Fruit fly (Drosophila melanogaster) whole organism, embryonic: ENCODE results near the gene CG11052.
A peak's percentile ranks its signal among the peaks of the same experiment; 100 is the strongest.

ENCODE experiments used
- ATbp ChIP-seq: fragments of 200-800 bp; sonication (Bioruptor generic); optimal IDR thresholded peaks from 2 replicates; lab custom pipeline; 2017; ENCODE audit warnings: missing biosample characterization, mild to moderate bottlenecking, missing genetic modification characterization, missing genetic modification reagents
- Asciz ChIP-seq: fragments of 200-800 bp; sonication (Bioruptor generic); optimal IDR thresholded peaks from 2 replicates; lab custom pipeline; 2017; ENCODE audit warnings: missing biosample characterization, mild to moderate bottlenecking, missing genetic modification characterization, missing genetic modification reagents
- Atf6 ChIP-seq: fragments of 200-800 bp; sonication (Bioruptor generic); IDR thresholded peaks from 2 replicates; pipeline ENCODE4 v1.3.6; 2022; ENCODE audit warnings: missing biosample characterization, missing genetic modification characterization
- C15 ChIP-seq: fragments of 200-800 bp; sonication (Bioruptor generic); IDR thresholded peaks from 3 replicates; pipeline ENCODE4 v1.3.6; 2022; ENCODE audit warnings: missing biosample characterization, missing genetic modification characterization
- CG11093 ChIP-seq: fragments of 200-800 bp; sonication (Bioruptor generic); IDR thresholded peaks from 3 replicates; pipeline ENCODE4 v1.3.6; 2022; ENCODE audit warnings: missing biosample characterization, missing genetic modification characterization
- CG11723 ChIP-seq: fragments of 200-800 bp; sonication (Bioruptor generic); optimal IDR thresholded peaks from 2 replicates; lab custom pipeline; 2017; ENCODE audit warnings: missing biosample characterization, mild to moderate bottlenecking, missing genetic modification characterization
- CG12104 ChIP-seq: fragments of 200-800 bp; sonication (Bioruptor generic); optimal IDR thresholded peaks from 3 replicates; lab custom pipeline; 2016; ENCODE audit warnings: missing biosample characterization, missing genetic modification characterization
- CG13123 ChIP-seq: fragments of 200-800 bp; sonication (Bioruptor generic); optimal IDR thresholded peaks from 2 replicates; lab custom pipeline; 2016; ENCODE audit warnings: missing biosample characterization, missing genetic modification characterization
- CG15479 ChIP-seq: fragments of 200-800 bp; sonication (Bioruptor generic); optimal IDR thresholded peaks from 3 replicates; lab custom pipeline; 2019; ENCODE audit warnings: missing biosample characterization, mild to moderate bottlenecking, missing genetic modification characterization, moderate library complexity
- CG15696 ChIP-seq: fragments of 200-800 bp; sonication (Bioruptor generic); optimal IDR thresholded peaks from 2 replicates; lab custom pipeline; 2019; ENCODE audit warnings: missing biosample characterization, mild to moderate bottlenecking, missing genetic modification characterization, moderate library complexity
- CG17359 ChIP-seq: fragments of 200-800 bp; sonication (Bioruptor generic); optimal IDR thresholded peaks from 3 replicates; lab custom pipeline; 2018; ENCODE audit warnings: missing biosample characterization, mild to moderate bottlenecking, missing genetic modification characterization, moderate library complexity
- CG17568 ChIP-seq: fragments of 200-800 bp; sonication (Bioruptor generic); optimal IDR thresholded peaks from 2 replicates; lab custom pipeline; 2018; ENCODE audit warnings: missing biosample characterization, mild to moderate bottlenecking, missing genetic modification characterization, moderate library complexity
- CG2199 ChIP-seq: fragments of 200-800 bp; sonication (Bioruptor generic); IDR thresholded peaks from 3 replicates; pipeline ENCODE4 v1.3.6; 2022; ENCODE audit warnings: missing biosample characterization, missing genetic modification characterization
- CG2875 ChIP-seq: fragments of 200-800 bp; sonication (Bioruptor generic); optimal IDR thresholded peaks from 2 replicates; lab custom pipeline; 2017; ENCODE audit warnings: missing biosample characterization, mild to moderate bottlenecking, missing genetic modification characterization, missing genetic modification reagents
- CG3163 ChIP-seq: fragments of 200-800 bp; sonication (Bioruptor generic); optimal IDR thresholded peaks from 3 replicates; lab custom pipeline; 2016; ENCODE audit warnings: missing biosample characterization, missing genetic modification characterization
- CG34376 ChIP-seq: fragments of 200-800 bp; sonication (Bioruptor generic); optimal IDR thresholded peaks from 2 replicates; lab custom pipeline; 2018; ENCODE audit warnings: missing biosample characterization, mild to moderate bottlenecking, missing genetic modification characterization
- CG5180 ChIP-seq: fragments of 200-800 bp; sonication (Bioruptor generic); optimal IDR thresholded peaks from 3 replicates; lab custom pipeline; 2017; ENCODE audit warnings: missing biosample characterization, missing genetic modification characterization, mild to moderate bottlenecking, moderate library complexity, missing genetic modification reagents
- CG6813 ChIP-seq: fragments of 200-800 bp; sonication (Bioruptor generic); optimal IDR thresholded peaks from 2 replicates; lab custom pipeline; 2017; ENCODE audit warnings: missing biosample characterization, missing genetic modification characterization, mild to moderate bottlenecking, moderate library complexity, missing genetic modification reagents
- CG8089 ChIP-seq: fragments of 200-800 bp; sonication (Bioruptor generic); optimal IDR thresholded peaks from 3 replicates; lab custom pipeline; 2016; ENCODE audit warnings: missing biosample characterization, missing genetic modification characterization
- CG8281 ChIP-seq: fragments of 200-800 bp; sonication (Bioruptor generic); optimal IDR thresholded peaks from 2 replicates; lab custom pipeline; 2018; ENCODE audit warnings: missing biosample characterization, mild to moderate bottlenecking, missing genetic modification characterization, moderate library complexity
- Chrac-16 ChIP-seq: fragments of 200-800 bp; sonication (Bioruptor generic); optimal IDR thresholded peaks from 3 replicates; lab custom pipeline; 2016; ENCODE audit warnings: missing biosample characterization, missing genetic modification characterization
- CrebB ChIP-seq: fragments of 200-800 bp; sonication (Bioruptor generic); optimal IDR thresholded peaks from 3 replicates; lab custom pipeline; 2018; ENCODE audit warnings: missing biosample characterization, mild to moderate bottlenecking, missing genetic modification characterization
- Dll ChIP-seq: fragments of 200-800 bp; sonication (Bioruptor generic); IDR thresholded peaks from 4 replicates; pipeline ENCODE4 v1.3.6; 2022; ENCODE audit warnings: missing biosample characterization, missing genetic modification characterization; ENCODE audit not compliant: partially characterized antibody
- GATAe ChIP-seq: fragments of 200-800 bp; sonication (Bioruptor generic); conservative IDR thresholded peaks from 2 replicates; pipeline ENCODE4 v1.3.6; 2022; ENCODE audit warnings: missing biosample characterization, missing genetic modification characterization
- Hand ChIP-seq: fragments of 200-800 bp; sonication (Bioruptor generic); optimal IDR thresholded peaks from 2 replicates; lab custom pipeline; 2017; ENCODE audit warnings: mild to moderate bottlenecking, missing biosample characterization, missing genetic modification reagents, missing genetic modification characterization
- Med ChIP-seq: fragments of 200-800 bp; sonication (Bioruptor generic); peaks from one replicate; lab custom pipeline; 2016; ENCODE audit warnings: missing biosample characterization, missing genetic modification characterization, mild to moderate bottlenecking, inconsistent platforms, moderate library complexity
- Rx ChIP-seq: fragments of 200-800 bp; sonication (Bioruptor generic); IDR thresholded peaks from 2 replicates; pipeline ENCODE4 v1.3.6; 2022; ENCODE audit warnings: missing biosample characterization, missing genetic modification characterization
- abd-A ChIP-seq: fragments of 200-800 bp; sonication (Bioruptor generic); optimal IDR thresholded peaks from 3 replicates; lab custom pipeline; 2019; ENCODE audit warnings: missing biosample characterization, mild to moderate bottlenecking, missing genetic modification characterization, moderate library complexity
- al ChIP-seq: fragments of 200-800 bp; sonication (Bioruptor generic); IDR thresholded peaks from 2 replicates; pipeline ENCODE4 v1.3.6; 2022; ENCODE audit warnings: missing biosample characterization, missing genetic modification characterization
- ase ChIP-seq: fragments of 200-800 bp; sonication (Bioruptor generic); IDR thresholded peaks from 3 replicates; pipeline ENCODE4 v1.3.6; 2022; ENCODE audit warnings: missing biosample characterization, missing genetic modification characterization
- chinmo ChIP-seq: fragments of 200-800 bp; sonication (Bioruptor generic); IDR thresholded peaks from 4 replicates; pipeline ENCODE4 v1.3.6; 2022; ENCODE audit warnings: missing biosample characterization, missing genetic modification characterization; ENCODE audit not compliant: partially characterized antibody
- crol ChIP-seq: fragments of 200-800 bp; sonication (Bioruptor generic); IDR thresholded peaks from 2 replicates; pipeline ENCODE4 v1.3.6; 2022; ENCODE audit warnings: missing biosample characterization, missing genetic modification characterization
- exex ChIP-seq: fragments of 200-800 bp; sonication (Bioruptor generic); optimal IDR thresholded peaks from 4 replicates; lab custom pipeline; 2018; ENCODE audit warnings: missing biosample characterization, mild to moderate bottlenecking, missing genetic modification characterization, moderate library complexity
- grn ChIP-seq: fragments of 200-800 bp; sonication (Bioruptor generic); optimal IDR thresholded peaks from 3 replicates; lab custom pipeline; 2017; ENCODE audit warnings: missing biosample characterization, missing genetic modification characterization
- gsb ChIP-seq: fragments of 200-800 bp; sonication (Bioruptor generic); IDR thresholded peaks from 2 replicates; pipeline ENCODE4 v1.3.6; 2022; ENCODE audit warnings: missing biosample characterization, missing genetic modification characterization
- gsb-n ChIP-seq: fragments of 200-800 bp; sonication (Bioruptor generic); optimal IDR thresholded peaks from 3 replicates; lab custom pipeline; 2018; ENCODE audit warnings: missing biosample characterization, mild to moderate bottlenecking, missing genetic modification characterization
- hbn ChIP-seq: fragments of 200-800 bp; sonication (Bioruptor generic); IDR thresholded peaks from 2 replicates; pipeline ENCODE4 v1.3.6; 2022; ENCODE audit warnings: missing biosample characterization, missing genetic modification characterization; ENCODE audit not compliant: partially characterized antibody
- knrl ChIP-seq: fragments of 200-800 bp; sonication (Bioruptor generic); IDR thresholded peaks from 3 replicates; pipeline ENCODE4 v1.3.6; 2022; ENCODE audit warnings: missing biosample characterization, missing genetic modification characterization; ENCODE audit not compliant: partially characterized antibody
- lab ChIP-seq: fragments of 200-800 bp; sonication (Bioruptor generic); optimal IDR thresholded peaks from 3 replicates; lab custom pipeline; 2017; ENCODE audit warnings: missing biosample characterization, missing genetic modification characterization, mild to moderate bottlenecking, moderate library complexity, missing genetic modification reagents
- nerfin-1 ChIP-seq: fragments of 200-800 bp; sonication (Bioruptor generic); optimal IDR thresholded peaks from 3 replicates; lab custom pipeline; 2019; ENCODE audit warnings: missing biosample characterization, mild to moderate bottlenecking, missing genetic modification characterization, moderate library complexity
- nom ChIP-seq: fragments of 200-800 bp; sonication (Bioruptor generic); optimal IDR thresholded peaks from 2 replicates; lab custom pipeline; 2017; ENCODE audit warnings: missing biosample characterization, missing genetic modification characterization, mild to moderate bottlenecking, moderate library complexity, missing genetic modification reagents
- pita ChIP-seq: fragments of 200-800 bp; sonication (Bioruptor generic); optimal IDR thresholded peaks from 2 replicates; lab custom pipeline; 2017; ENCODE audit warnings: missing biosample characterization, mild to moderate bottlenecking, missing genetic modification characterization
- scrt ChIP-seq: fragments of 200-800 bp; sonication (Bioruptor generic); optimal IDR thresholded peaks from 2 replicates; lab custom pipeline; 2018; ENCODE audit warnings: missing biosample characterization, mild to moderate bottlenecking, missing genetic modification characterization, moderate library complexity
- trem ChIP-seq: fragments of 200-800 bp; optimal IDR thresholded peaks from 3 replicates; lab custom pipeline; 2019; ENCODE audit warnings: missing biosample characterization, mild to moderate bottlenecking, missing genetic modification characterization, moderate library complexity
- tx ChIP-seq: fragments of 200-800 bp; sonication (Bioruptor generic); optimal IDR thresholded peaks from 2 replicates; lab custom pipeline; 2016; ENCODE audit warnings: missing biosample characterization, missing genetic modification characterization
- vvl ChIP-seq: fragments of 200-800 bp; sonication (Bioruptor generic); IDR thresholded peaks from 2 replicates; pipeline ENCODE4 v1.3.6; 2022; ENCODE audit warnings: missing biosample characterization, missing genetic modification characterization

CG11052 gene

DNA sequence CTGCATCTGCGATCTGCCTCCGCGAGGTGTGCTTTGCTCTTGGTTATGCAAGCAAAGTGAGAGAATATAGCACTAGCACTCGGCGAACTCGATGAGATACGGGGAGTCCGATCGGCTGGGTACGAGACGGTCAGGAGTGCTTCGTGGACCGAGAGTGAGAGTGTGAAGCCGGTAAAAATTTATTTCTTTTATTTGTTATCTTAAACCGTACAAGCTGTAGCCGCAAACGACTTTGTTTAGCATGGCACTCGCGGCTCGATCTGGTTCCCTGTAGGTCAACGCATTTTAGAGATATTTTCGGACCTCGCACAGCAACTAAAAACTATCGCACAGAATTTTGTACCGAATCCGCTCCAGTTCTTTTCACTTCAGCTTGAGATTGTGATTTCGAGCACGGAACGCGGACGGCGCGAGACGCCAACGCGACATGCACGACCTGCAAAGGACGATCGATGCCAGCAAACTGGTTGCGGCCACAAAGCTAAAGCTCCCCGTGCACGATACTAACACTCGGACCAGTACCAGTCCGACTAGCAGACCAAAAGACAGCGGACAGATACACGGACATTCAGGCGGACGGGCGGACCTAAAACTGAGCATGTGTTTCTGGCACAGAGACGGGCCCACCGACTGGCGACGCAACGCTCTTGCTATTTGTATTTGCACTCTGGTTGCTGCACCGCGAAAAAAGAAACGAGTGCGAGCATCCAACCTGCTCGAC lies 42.4 kb downstream of the CG11052 start (continued):
- TF ChIP-seq nom (GFP tag; lab: Kevin White, UChicago) (peak; percentile 27), CrebB (tag; lab: Kevin White, UChicago) (no peak), knrl (0 out of 3 replicates have a peak, but pooled peaks have one; percentile 9)
- TF ChIP-seq, all 482 proteins: peak for 10

DNA sequence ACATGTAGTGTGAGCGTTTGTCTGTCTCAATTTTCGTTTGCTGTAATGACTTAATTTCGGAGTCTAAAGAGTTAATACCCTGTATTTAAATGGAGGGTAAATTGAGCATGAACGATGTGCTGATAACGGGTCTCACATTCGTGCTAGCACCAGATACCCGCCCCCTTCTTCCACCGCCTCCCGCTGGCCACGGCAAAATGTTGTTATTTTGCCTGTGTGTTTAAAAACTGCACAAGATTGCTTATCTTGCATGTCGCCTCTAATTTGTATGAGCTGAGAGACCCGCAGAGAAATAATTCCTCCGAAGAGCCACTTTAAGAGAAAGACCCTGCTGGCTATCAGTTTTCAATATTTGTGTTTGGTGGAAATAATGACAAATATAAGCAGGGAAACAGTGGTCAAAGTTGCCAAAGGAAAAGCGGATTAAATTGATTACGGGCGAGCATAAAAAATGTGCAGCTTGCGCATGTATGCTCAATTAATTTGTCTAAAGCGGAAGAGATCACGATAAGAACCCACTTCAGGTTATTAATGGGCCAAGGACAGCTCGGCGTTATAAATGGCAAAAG lies 44.3 kb downstream of the CG11052 start:
- TF ChIP-seq CG17568 (GFP tag; lab: Kevin White, UChicago) = no peak
- no peak for TF ChIP-seq gsb (GFP tag; lab: Robert Waterston, UW)
- no peak for TF ChIP-seq Chrac-16 (GFP tag; lab: Kevin White, UChicago)
- peak; percentile 13 for TF ChIP-seq CG15696
- no peak for TF ChIP-seq CG11093 (GFP tag; lab: Robert Waterston, UW)
- TF ChIP-seq pita = no peak
- TF ChIP-seq Asciz (GFP tag; lab: Kevin White, UChicago) = peak; percentile 15
- TF ChIP-seq CG11723 = no peak
- no peak for TF ChIP-seq abd-A (tag; lab: Kevin White, UChicago)
- peak; percentile 90 for TF ChIP-seq CG8281 (tag; lab: Kevin White, UChicago)
- TF ChIP-seq nerfin-1 = peak; percentile 3
- no peak for TF ChIP-seq CG2875 (GFP tag; lab: Kevin White, UChicago)
- TF ChIP-seq ase = no peak
- peak; percentile 69 for TF ChIP-seq grn (GFP tag; lab: Kevin White, UChicago)
- TF ChIP-seq scrt (GFP tag; lab: Kevin White, UChicago) = no peak
- peak; percentile 67; the same call in 1 of the 4 replicates for TF ChIP-seq chinmo (GFP tag; lab: Robert Waterston, UW)
- peak; percentile 63; the same call in 1 of the 2 replicates for TF ChIP-seq crol (GFP tag; lab: Robert Waterston, UW)
- TF ChIP-seq CG17359 (tag; lab: Kevin White, UChicago) = no peak
- TF ChIP-seq CG15479 (GFP tag; lab: Kevin White, UChicago) = peak; percentile 62
- no peak for TF ChIP-seq CG13123 (GFP tag; lab: Kevin White, UChicago)
- peak; percentile 27 for TF ChIP-seq lab
- no peak for TF ChIP-seq Dll
- no peak for TF ChIP-seq tx (GFP tag; lab: Kevin White, UChicago)
- TF ChIP-seq Hand (GFP tag; lab: Kevin White, UChicago) = no peak
- TF ChIP-seq CG34376 (GFP tag; lab: Kevin White, UChicago) = peak; percentile 8
- TF ChIP-seq hbn (GFP tag; lab: Robert Waterston, UW) = no peak
- no peak for TF ChIP-seq Atf6
- TF ChIP-seq C15 (GFP tag; lab: Robert Waterston, UW) = no peak
- no peak for TF ChIP-seq al
- TF ChIP-seq exex (tag; lab: Kevin White, UChicago) = peak; percentile 69
- TF ChIP-seq Med (GFP tag; lab: Kevin White, UChicago) = no peak
- peak; percentile 58 for TF ChIP-seq CG3163 (GFP tag; lab: Kevin White, UChicago)
- no peak for TF ChIP-seq CG12104 (GFP tag; lab: Kevin White, UChicago)
- peak; percentile 60 for TF ChIP-seq CG5180 (GFP tag; lab: Kevin White, UChicago)
- TF ChIP-seq ATbp = no peak
- no peak for TF ChIP-seq Rx (GFP tag; lab: Robert Waterston, UW)
- 0 out of 3 replicates have a peak, but pooled peaks have one; percentile 69 for TF ChIP-seq CG2199 (GFP tag; lab: Robert Waterston, UW)
- no peak for TF ChIP-seq gsb-n (tag; lab: Kevin White, UChicago)
- no peak for TF ChIP-seq CG8089 (GFP tag; lab: Kevin White, UChicago)
- TF ChIP-seq CG6813 (GFP tag; lab: Kevin White, UChicago) = peak; percentile 33
- no peak for TF ChIP-seq vvl
- peak; percentile 63 for TF ChIP-seq GATAe (GFP tag; lab: Robert Waterston, UW)
- TF ChIP-seq trem (tag; lab: Kevin White, UChicago) = no peak
